Worm (Caenorhabditis elegans) whole organism, early embryonic: ENCODE results near the gene F40F8.12.
A peak's percentile ranks its signal among the peaks of the same experiment; 100 is the strongest.

Experiments used
- B0310.2 ChIP-seq: sonication (generic microtip); optimal IDR thresholded peaks from 2 replicates; lab custom pipeline; 2016; ENCODE audit warnings: mild to moderate bottlenecking, missing genetic modification characterization, missing compliant biosample characterization
- F13C5.2 ChIP-seq: sonication (generic microtip); optimal IDR thresholded peaks from 2 replicates; lab custom pipeline; 2017; ENCODE audit warnings: mild to moderate bottlenecking, missing genetic modification characterization, inconsistent platforms, missing compliant biosample characterization
- aly-1 ChIP-seq: sonication (generic microtip); optimal IDR thresholded peaks from 2 replicates; lab custom pipeline; 2016; ENCODE audit warnings: missing genetic modification characterization, missing compliant biosample characterization
- ama-1 ChIP-seq: fragments of 150-350 bp; optimal IDR thresholded peaks from 2 replicates; lab custom pipeline; 2014
- ceh-13 ChIP-seq: fragments of 200-800 bp; sonication (Bioruptor generic); optimal IDR thresholded peaks from 2 replicates; lab custom pipeline; 2018; ENCODE audit warnings: mild to moderate bottlenecking, missing genetic modification characterization, missing compliant biosample characterization
- ceh-36 ChIP-seq: sonication (generic microtip); optimal IDR thresholded peaks from 2 replicates; lab custom pipeline; 2016; ENCODE audit warnings: missing genetic modification characterization, inconsistent platforms, missing compliant biosample characterization
- ets-7 ChIP-seq: sonication (generic microtip); optimal IDR thresholded peaks from 2 replicates; lab custom pipeline; 2016; ENCODE audit warnings: missing genotype, missing genetic modification characterization, missing compliant biosample characterization
- flt-1 ChIP-seq: fragments of 200-800 bp; sonication (Bioruptor generic); IDR thresholded peaks from 2 replicates; pipeline ENCODE4 v1.3.6; 2022; ENCODE audit warnings: missing genetic modification characterization, missing compliant biosample characterization
- hmbx-1 ChIP-seq: sonication (generic microtip); optimal IDR thresholded peaks from 2 replicates; lab custom pipeline; 2016; ENCODE audit warnings: mild to moderate bottlenecking, missing genetic modification characterization, missing compliant biosample characterization
- hmg-4 ChIP-seq: fragments of 200-800 bp; sonication (Bioruptor generic); optimal IDR thresholded peaks from 2 replicates; lab custom pipeline; 2018; ENCODE audit warnings: mild to moderate bottlenecking, missing genetic modification characterization, missing compliant biosample characterization
- hnd-1 ChIP-seq: sonication (generic microtip); optimal IDR thresholded peaks from 2 replicates; lab custom pipeline; 2016; ENCODE audit warnings: missing genetic modification characterization, missing compliant biosample characterization
- pes-1 ChIP-seq: fragments of 200-800 bp; sonication (Bioruptor generic); IDR thresholded peaks from 2 replicates; pipeline ENCODE4 v1.3.6; 2022; ENCODE audit warnings: missing genetic modification reagents, missing genetic modification characterization, missing compliant biosample characterization
- scrt-1 ChIP-seq: fragments of 200-800 bp; sonication (Bioruptor generic); IDR thresholded peaks from 2 replicates; pipeline ENCODE4 v1.3.6; 2022; ENCODE audit warnings: missing genetic modification characterization, missing compliant biosample characterization
- sea-1 ChIP-seq: fragments of 200-800 bp; sonication (Bioruptor generic); conservative IDR thresholded peaks from 2 replicates; pipeline ENCODE4 v1.3.6; 2022; ENCODE audit warnings: missing genetic modification characterization, missing compliant biosample characterization
- tbx-11 ChIP-seq: fragments of 200-800 bp; sonication (Bioruptor generic); IDR thresholded peaks from 2 replicates; pipeline ENCODE4 v1.3.6; 2022; ENCODE audit warnings: missing genetic modification characterization, missing compliant biosample characterization
- tbx-37 ChIP-seq: fragments of 200-800 bp; sonication (Bioruptor generic); conservative IDR thresholded peaks from 2 replicates; pipeline ENCODE4 v1.3.6; 2022; ENCODE audit warnings: missing genetic modification reagents, missing genetic modification characterization, missing compliant biosample characterization
- tra-4 ChIP-seq: sonication (generic microtip); optimal IDR thresholded peaks from 2 replicates; lab custom pipeline; 2017; ENCODE audit warnings: missing genetic modification characterization, missing compliant biosample characterization

Gene F40F8.12

ce11 chrII:11129517-11129916 lies at the start of gene F40F8.12:
Gene F40F8.12, plus strand, starts transcription at chrII:11129817.
- TF ChIP-seq flt-1 (GFP tag; lab: Robert Waterston, UW) (no peak), B0310.2 (no peak), hmg-4 (GFP tag; lab: Kevin White, UChicago) (no peak), scrt-1 (GFP tag; lab: Robert Waterston, UW) (no peak), tbx-11 (no peak), ama-1 (no peak), tbx-37 (GFP tag; lab: Robert Waterston, UW) (no peak), hnd-1 (no peak), ceh-36 (tag; lab: Kevin White, UChicago) (no peak), ets-7 (tag; lab: Kevin White, UChicago) (no peak), tra-4 (tag; lab: Kevin White, UChicago) (no peak), pes-1 (GFP tag; lab: Robert Waterston, UW) (no peak)

- TF ChIP-seq B0310.2 (no peak), tbx-37 (GFP tag; lab: Robert Waterston, UW) (no peak), ets-7 (tag; lab: Kevin White, UChicago) (no peak), F13C5.2 (tag; lab: Kevin White, UChicago) (no peak), aly-1 (tag; lab: Kevin White, UChicago) (no peak), tbx-11 (no peak), tra-4 (tag; lab: Kevin White, UChicago) (no peak), ceh-13 (no peak), flt-1 (GFP tag; lab: Robert Waterston, UW) (no peak), scrt-1 (GFP tag; lab: Robert Waterston, UW) (no peak)
Measured at ce11 chrII:11086770-11087169, 42.8 kb upstream of the F40F8.12 start.

ce11 chrII:11088137-11088536 lies 41.5 kb upstream of the F40F8.12 start:
- no peak for TF ChIP-seq ets-7 (tag; lab: Kevin White, UChicago)
- 0 out of 2 replicates have a peak, but pooled peaks have one; percentile 18 for TF ChIP-seq scrt-1 (GFP tag; lab: Robert Waterston, UW)
- TF ChIP-seq ceh-13: no peak
- no peak for TF ChIP-seq flt-1 (GFP tag; lab: Robert Waterston, UW)
- TF ChIP-seq hnd-1: no peak

ce11 chrII:11089356-11089755 lies 40.3 kb upstream of the F40F8.12 start, which contains the start of gene unc-53:
Gene unc-53, minus strand, starts transcription at chrII:11089456.
- TF ChIP-seq B0310.2 (no peak), tbx-11 (no peak), ets-7 (tag; lab: Kevin White, UChicago) (no peak), sea-1 (no peak), pes-1 (GFP tag; lab: Robert Waterston, UW) (no peak), flt-1 (GFP tag; lab: Robert Waterston, UW) (no peak), aly-1 (tag; lab: Kevin White, UChicago) (no peak), ceh-13 (no peak), scrt-1 (GFP tag; lab: Robert Waterston, UW) (no peak), hmg-4 (GFP tag; lab: Kevin White, UChicago) (no peak), hmbx-1 (tag; lab: Kevin White, UChicago) (no peak)

ce11 chrII:11091577-11091976 lies 38.0 kb upstream of the F40F8.12 start:
- TF ChIP-seq pes-1 (GFP tag; lab: Robert Waterston, UW): no peak
- TF ChIP-seq hmg-4 (GFP tag; lab: Kevin White, UChicago): no peak
- no peak for TF ChIP-seq aly-1 (tag; lab: Kevin White, UChicago)
- TF ChIP-seq tbx-37 (GFP tag; lab: Robert Waterston, UW): no peak
- TF ChIP-seq ets-7 (tag; lab: Kevin White, UChicago): no peak
- TF ChIP-seq F13C5.2 (tag; lab: Kevin White, UChicago): no peak

ce11 chrII:11092413-11092812 lies 37.2 kb upstream of the F40F8.12 start, which contains the start of gene rpl-42:
Gene rpl-42, plus strand, starts transcription at chrII:11092713.
- TF ChIP-seq tra-4 (tag; lab: Kevin White, UChicago): no peak
- no peak for TF ChIP-seq ets-7 (tag; lab: Kevin White, UChicago)
- no peak for TF ChIP-seq flt-1 (GFP tag; lab: Robert Waterston, UW)

ce11 chrII:11094431-11094830 lies 35.2 kb upstream of the F40F8.12 start:
- TF ChIP-seq ceh-13: no peak
- TF ChIP-seq B0310.2: no peak
- TF ChIP-seq scrt-1 (GFP tag; lab: Robert Waterston, UW): no peak
- no peak for TF ChIP-seq tbx-37 (GFP tag; lab: Robert Waterston, UW)
- no peak for TF ChIP-seq aly-1 (tag; lab: Kevin White, UChicago)
- no peak for TF ChIP-seq hmbx-1 (tag; lab: Kevin White, UChicago)
- TF ChIP-seq F13C5.2 (tag; lab: Kevin White, UChicago): no peak
- TF ChIP-seq tbx-11: no peak
- TF ChIP-seq hnd-1: no peak
- no peak for TF ChIP-seq ets-7 (tag; lab: Kevin White, UChicago)
- no peak for TF ChIP-seq tra-4 (tag; lab: Kevin White, UChicago)
- TF ChIP-seq flt-1 (GFP tag; lab: Robert Waterston, UW): no peak
- no peak for TF ChIP-seq ceh-36 (tag; lab: Kevin White, UChicago)
- TF ChIP-seq pes-1 (GFP tag; lab: Robert Waterston, UW): no peak
- no peak for TF ChIP-seq ama-1
- TF ChIP-seq sea-1: no peak
- TF ChIP-seq hmg-4 (GFP tag; lab: Kevin White, UChicago): no peak

ce11 chrII:11096233-11096632 lies 33.4 kb upstream of the F40F8.12 start, which contains the start of gene nbs-1:
Gene nbs-1, minus strand, starts transcription at chrII:11096478.
- TF ChIP-seq tbx-37 (GFP tag; lab: Robert Waterston, UW): no peak
- no peak for TF ChIP-seq flt-1 (GFP tag; lab: Robert Waterston, UW)
- no peak for TF ChIP-seq ceh-13
- TF ChIP-seq tra-4 (tag; lab: Kevin White, UChicago): no peak
- TF ChIP-seq ets-7 (tag; lab: Kevin White, UChicago): no peak
- no peak for TF ChIP-seq pes-1 (GFP tag; lab: Robert Waterston, UW)
- TF ChIP-seq tbx-11: no peak
- no peak for TF ChIP-seq ceh-36 (tag; lab: Kevin White, UChicago)
